Fruit fly (Drosophila melanogaster) whole organism, embryonic: ENCODE data around the gene Rab9.
A peak's percentile ranks its signal among the peaks of the same experiment; 100 is the strongest.

Experiments
- Adf1 ChIP-seq: fragments of 200-800 bp; sonication (Bioruptor generic); IDR thresholded peaks from 2 replicates; pipeline ENCODE4 v1.3.6; 2022; ENCODE audit warnings: missing biosample characterization, missing genetic modification characterization
- Atf3 ChIP-seq: fragments of 200-800 bp; sonication (Bioruptor generic); optimal IDR thresholded peaks from 3 replicates; lab custom pipeline; 2016; ENCODE audit warnings: missing biosample characterization, missing genetic modification characterization
- Atf6 ChIP-seq: fragments of 200-800 bp; sonication (Bioruptor generic); IDR thresholded peaks from 2 replicates; pipeline ENCODE4 v1.3.6; 2022; ENCODE audit warnings: missing biosample characterization, missing genetic modification characterization
- Bteb2 ChIP-seq: fragments of 200-800 bp; sonication (Bioruptor generic); optimal IDR thresholded peaks from 2 replicates; lab custom pipeline; 2016; ENCODE audit warnings: missing biosample characterization, missing genetic modification characterization
- CG10321 ChIP-seq: fragments of 200-800 bp; sonication (Bioruptor generic); IDR thresholded peaks from 2 replicates; pipeline ENCODE4 v1.3.6; 2022; ENCODE audit warnings: missing biosample characterization, missing genetic modification characterization
- CG10543 ChIP-seq: fragments of 200-800 bp; sonication (Bioruptor generic); optimal IDR thresholded peaks from 3 replicates; lab custom pipeline; 2017; ENCODE audit warnings: missing biosample characterization, mild to moderate bottlenecking, missing genetic modification characterization, moderate library complexity
- CG10959 ChIP-seq: fragments of 200-800 bp; sonication (Bioruptor generic); IDR thresholded peaks from 2 replicates; pipeline ENCODE4 v1.3.6; 2022; ENCODE audit warnings: missing biosample characterization, missing genetic modification characterization
- CG11247 ChIP-seq: fragments of 200-800 bp; sonication (Bioruptor generic); IDR thresholded peaks from 2 replicates; pipeline ENCODE4 v1.3.6; 2022; ENCODE audit warnings: missing biosample characterization, missing genetic modification characterization
- CG13624 ChIP-seq: fragments of 200-800 bp; sonication (Bioruptor generic); optimal IDR thresholded peaks from 2 replicates; lab custom pipeline; 2016; ENCODE audit warnings: missing biosample characterization, missing genetic modification characterization
- CG15073 ChIP-seq: fragments of 200-800 bp; sonication (Bioruptor generic); optimal IDR thresholded peaks from 2 replicates; lab custom pipeline; 2016; ENCODE audit warnings: missing biosample characterization, missing genetic modification characterization
- CG1529 ChIP-seq: fragments of 200-800 bp; sonication (Bioruptor generic); optimal IDR thresholded peaks from 3 replicates; lab custom pipeline; 2018; ENCODE audit warnings: missing biosample characterization, missing genetic modification characterization
- CG18599 ChIP-seq: fragments of 200-800 bp; sonication (Bioruptor generic); optimal IDR thresholded peaks from 3 replicates; lab custom pipeline; 2017; ENCODE audit warnings: missing biosample characterization, missing genetic modification characterization, mild to moderate bottlenecking, moderate library complexity, missing genetic modification reagents
- CG18764 ChIP-seq: fragments of 200-800 bp; sonication (Bioruptor generic); optimal IDR thresholded peaks from 3 replicates; lab custom pipeline; 2016; ENCODE audit warnings: missing biosample characterization, missing genetic modification characterization
- CG2889 ChIP-seq: fragments of 200-800 bp; sonication (Bioruptor generic); IDR thresholded peaks from 3 replicates; pipeline ENCODE4 v1.3.6; 2022; ENCODE audit warnings: missing biosample characterization, missing genetic modification characterization
- CG31224 ChIP-seq: fragments of 200-800 bp; sonication (Bioruptor generic); IDR thresholded peaks from 2 replicates; pipeline ENCODE4 v1.3.6; 2022; ENCODE audit warnings: missing biosample characterization, missing genetic modification characterization
- CG32767 ChIP-seq: fragments of 200-800 bp; sonication (Bioruptor generic); IDR thresholded peaks from 2 replicates; pipeline ENCODE4 v1.3.6; 2022; ENCODE audit warnings: missing biosample characterization, missing genetic modification characterization
- CG3281 ChIP-seq: fragments of 200-800 bp; sonication (Bioruptor generic); optimal IDR thresholded peaks from 3 replicates; lab custom pipeline; 2017; ENCODE audit warnings: missing biosample characterization, mild to moderate bottlenecking, missing genetic modification characterization
- CG4282 ChIP-seq: fragments of 200-800 bp; sonication (Bioruptor generic); optimal IDR thresholded peaks from 2 replicates; lab custom pipeline; 2016; ENCODE audit warnings: missing biosample characterization, missing genetic modification characterization
- CG7987 ChIP-seq: fragments of 200-800 bp; sonication (Bioruptor generic); optimal IDR thresholded peaks from 2 replicates; lab custom pipeline; 2018; ENCODE audit warnings: missing biosample characterization, mild to moderate bottlenecking, missing genetic modification characterization, moderate library complexity
- CG8290 ChIP-seq, 3 experiments: fragments of 200-800 bp; sonication (Bioruptor generic); optimal IDR thresholded peaks; 2 replicates each; lab custom pipeline; 2016 to 2019; ENCODE audit warnings: missing biosample characterization in 3 of 3, missing genetic modification characterization in 3 of 3, mild to moderate bottlenecking in 2 of 3, moderate library complexity in 1 of 3
- CG9437 ChIP-seq: fragments of 200-800 bp; sonication (Bioruptor generic); optimal IDR thresholded peaks from 2 replicates; lab custom pipeline; 2018; ENCODE audit warnings: missing biosample characterization, mild to moderate bottlenecking, missing genetic modification characterization
- E2f2 ChIP-seq: fragments of 200-800 bp; sonication (Bioruptor generic); IDR thresholded peaks from 2 replicates; pipeline ENCODE4 v1.3.6; 2022; ENCODE audit warnings: missing biosample characterization, missing genetic modification characterization
- Hand ChIP-seq: fragments of 200-800 bp; sonication (Bioruptor generic); optimal IDR thresholded peaks from 2 replicates; lab custom pipeline; 2017; ENCODE audit warnings: mild to moderate bottlenecking, missing biosample characterization, missing genetic modification reagents, missing genetic modification characterization
- Lim3 ChIP-seq: fragments of 200-800 bp; sonication (Bioruptor generic); IDR thresholded peaks from 2 replicates; pipeline ENCODE4 v1.3.6; 2022; ENCODE audit warnings: missing biosample characterization, missing genetic modification characterization
- Mrtf ChIP-seq: fragments of 200-800 bp; sonication (Bioruptor generic); IDR thresholded peaks from 3 replicates; pipeline ENCODE4 v1.3.6; 2022; ENCODE audit warnings: missing biosample characterization, missing genetic modification characterization
- Myb ChIP-seq: fragments of 200-800 bp; sonication (Bioruptor generic); optimal IDR thresholded peaks from 2 replicates; lab custom pipeline; 2016; ENCODE audit warnings: missing biosample characterization, missing genetic modification characterization
- Poxn ChIP-seq: fragments of 200-800 bp; sonication (Bioruptor generic); IDR thresholded peaks from 2 replicates; pipeline ENCODE4 v1.3.6; 2022; ENCODE audit warnings: missing biosample characterization, missing genetic modification characterization
- Spps ChIP-seq: fragments of 200-800 bp; sonication (Bioruptor generic); optimal IDR thresholded peaks from 2 replicates; lab custom pipeline; 2018; ENCODE audit warnings: missing biosample characterization, mild to moderate bottlenecking, missing genetic modification characterization
- Xrp1 ChIP-seq: fragments of 200-800 bp; sonication (Bioruptor generic); IDR thresholded peaks from 2 replicates; pipeline ENCODE4 v1.3.6; 2022; ENCODE audit warnings: missing biosample characterization, missing genetic modification characterization
- abd-A ChIP-seq: fragments of 200-800 bp; sonication (Bioruptor generic); optimal IDR thresholded peaks from 3 replicates; lab custom pipeline; 2019; ENCODE audit warnings: missing biosample characterization, mild to moderate bottlenecking, missing genetic modification characterization, moderate library complexity
- ash1 ChIP-seq: fragments of 200-800 bp; sonication (Bioruptor generic); optimal IDR thresholded peaks from 2 replicates; lab custom pipeline; 2018; ENCODE audit warnings: missing biosample characterization, mild to moderate bottlenecking, missing genetic modification characterization
- cg ChIP-seq: fragments of 200-800 bp; sonication (Bioruptor generic); optimal IDR thresholded peaks from 3 replicates; lab custom pipeline; 2019; ENCODE audit warnings: missing biosample characterization, mild to moderate bottlenecking, missing genetic modification characterization, moderate library complexity
- ci ChIP-seq: fragments of 200-800 bp; sonication (Bioruptor generic); IDR thresholded peaks from 3 replicates; pipeline ENCODE4 v1.3.6; 2022; ENCODE audit warnings: missing biosample characterization, missing genetic modification characterization
- crol ChIP-seq: fragments of 200-800 bp; sonication (Bioruptor generic); IDR thresholded peaks from 2 replicates; pipeline ENCODE4 v1.3.6; 2022; ENCODE audit warnings: missing biosample characterization, missing genetic modification characterization
- gcm2 ChIP-seq: fragments of 200-800 bp; sonication (Bioruptor generic); optimal IDR thresholded peaks from 2 replicates; lab custom pipeline; 2016; ENCODE audit warnings: missing biosample characterization, missing genetic modification characterization
- hbn ChIP-seq: fragments of 200-800 bp; sonication (Bioruptor generic); IDR thresholded peaks from 2 replicates; pipeline ENCODE4 v1.3.6; 2022; ENCODE audit warnings: missing biosample characterization, missing genetic modification characterization; ENCODE audit not compliant: partially characterized antibody
- hth ChIP-seq: fragments of >200 bp; optimal IDR thresholded peaks from 2 replicates; lab custom pipeline; 2017; ENCODE audit warnings: inconsistent platforms
- insv ChIP-seq, 2 experiments: fragments of 200-800 bp; sonication (Bioruptor generic); optimal IDR thresholded peaks; 3 replicates each; lab custom pipeline; 2016 to 2018; ENCODE audit warnings: missing biosample characterization in 2 of 2, missing genetic modification characterization in 2 of 2
- knrl ChIP-seq: fragments of 200-800 bp; sonication (Bioruptor generic); IDR thresholded peaks from 3 replicates; pipeline ENCODE4 v1.3.6; 2022; ENCODE audit warnings: missing biosample characterization, missing genetic modification characterization; ENCODE audit not compliant: partially characterized antibody
- lilli ChIP-seq: fragments of 200-800 bp; sonication (Bioruptor generic); optimal IDR thresholded peaks from 3 replicates; lab custom pipeline; 2016; ENCODE audit warnings: missing biosample characterization, missing genetic modification characterization
- lov ChIP-seq, 2 experiments: fragments of 200-800 bp in 1 of 2; fragments of >200 bp in 1 of 2; sonication (Bioruptor generic) in 1 of 2; IDR thresholded peaks in 1 of 2; optimal IDR thresholded peaks in 1 of 2; 2 replicates in 1 of 2; 3 replicates in 1 of 2; pipeline versions ENCODE4 v1.3.6 to Lab custom; 2017 to 2022; ENCODE audit warnings: missing biosample characterization in 1 of 2, missing genetic modification characterization in 1 of 2
- nerfin-1 ChIP-seq: fragments of 200-800 bp; sonication (Bioruptor generic); optimal IDR thresholded peaks from 3 replicates; lab custom pipeline; 2019; ENCODE audit warnings: missing biosample characterization, mild to moderate bottlenecking, missing genetic modification characterization, moderate library complexity
- nerfin-2 ChIP-seq: fragments of 200-800 bp; sonication (Bioruptor generic); IDR thresholded peaks from 2 replicates; pipeline ENCODE4 v1.3.6; 2022; ENCODE audit warnings: missing biosample characterization, missing genetic modification characterization; ENCODE audit not compliant: partially characterized antibody
- phol ChIP-seq: fragments of 200-800 bp; sonication (Bioruptor generic); optimal IDR thresholded peaks from 3 replicates; lab custom pipeline; 2018; ENCODE audit warnings: missing biosample characterization, mild to moderate bottlenecking, missing genetic modification characterization, moderate library complexity
- scrt ChIP-seq: fragments of 200-800 bp; sonication (Bioruptor generic); optimal IDR thresholded peaks from 2 replicates; lab custom pipeline; 2018; ENCODE audit warnings: missing biosample characterization, mild to moderate bottlenecking, missing genetic modification characterization, moderate library complexity
- slp2 ChIP-seq: fragments of 200-800 bp; sonication (Bioruptor generic); optimal IDR thresholded peaks from 2 replicates; lab custom pipeline; 2016; ENCODE audit warnings: missing biosample characterization, missing genetic modification characterization
- stwl ChIP-seq: fragments of 200-800 bp; sonication (Bioruptor generic); optimal IDR thresholded peaks from 3 replicates; lab custom pipeline; 2018; ENCODE audit warnings: missing biosample characterization, mild to moderate bottlenecking, missing genetic modification characterization, moderate library complexity
- trem ChIP-seq: fragments of 200-800 bp; optimal IDR thresholded peaks from 3 replicates; lab custom pipeline; 2019; ENCODE audit warnings: missing biosample characterization, mild to moderate bottlenecking, missing genetic modification characterization, moderate library complexity
- twi ChIP-seq: fragments of 200-800 bp; optimal IDR thresholded peaks from 2 replicates; lab custom pipeline; 2019; ENCODE audit warnings: missing biosample characterization, mild to moderate bottlenecking, missing genetic modification characterization, moderate library complexity
- usp ChIP-seq: fragments of >200 bp; optimal IDR thresholded peaks from 2 replicates; lab custom pipeline; 2017; ENCODE audit warnings: missing biosample characterization, missing genetic modification characterization
- wdn ChIP-seq: fragments of 200-800 bp; sonication (Bioruptor generic); IDR thresholded peaks from 2 replicates; pipeline ENCODE4 v1.3.6; 2022; ENCODE audit warnings: missing biosample characterization, missing genetic modification characterization

Rab9 gene

DNA sequence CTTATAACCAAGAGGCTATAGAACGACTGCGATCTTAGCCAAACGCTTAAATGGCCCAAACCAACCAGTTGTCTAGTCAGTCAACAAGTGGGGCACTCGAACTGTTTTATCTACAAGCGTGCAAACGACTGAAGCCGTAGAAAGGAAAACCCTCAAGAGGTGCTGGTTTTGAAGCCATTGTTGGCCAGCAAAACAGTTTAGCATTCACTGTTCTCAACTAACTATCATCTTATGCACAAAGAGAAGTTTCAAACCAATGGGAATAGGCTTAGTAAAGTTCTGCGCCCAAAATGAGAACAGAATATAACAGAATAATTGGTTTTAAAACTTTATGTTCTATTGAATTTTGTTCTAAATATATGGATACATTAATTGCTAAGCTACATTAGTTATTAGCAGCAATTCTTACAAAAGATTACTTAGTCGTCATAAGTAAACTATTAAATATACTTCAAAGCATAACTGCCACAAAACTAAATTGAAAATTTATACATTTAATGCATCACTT, 38.6 kb upstream of the Rab9 start, which contains the start of gene CG31798 (continued):
- TF ChIP-seq nerfin-2 (no peak), CG10321 (GFP tag; lab: Robert Waterston, UW) (no peak), CG10959 (GFP tag; lab: Robert Waterston, UW) (no peak), CG1529 (no peak), Bteb2 (no peak), CG8290 (GFP tag; optimal IDR thresholded peaks at IDR 0.05; lab: Kevin White, UChicago) (no peak), CG8290 (tag; optimal IDR thresholded peaks at IDR 0.05; lab: Kevin White, UChicago) (peak in 1 of 2 experiments; percentile 61), trem (peak; percentile 11), usp (GFP tag; lab: Kevin White, UChicago) (no peak), nerfin-1 (no peak), Spps (no peak), phol (tag; lab: Kevin White, UChicago) (no peak), hth (no peak), scrt (GFP tag; lab: Kevin White, UChicago) (peak; percentile 8), slp2 (GFP tag; lab: Kevin White, UChicago) (no peak), wdn (GFP tag; lab: Robert Waterston, UW) (no peak), Adf1 (GFP tag; lab: Robert Waterston, UW) (no peak), stwl (tag; lab: Kevin White, UChicago) (peak; percentile 64), Poxn (GFP tag; lab: Robert Waterston, UW) (no peak), Atf3 (GFP tag; lab: Kevin White, UChicago) (no peak), Atf6 (GFP tag; lab: Robert Waterston, UW) (no peak), Hand (no peak), hbn (GFP tag; lab: Robert Waterston, UW) (no peak), crol (GFP tag; lab: Robert Waterston, UW) (no peak), ci (GFP tag; lab: Robert Waterston, UW) (peak; percentile 18; the same call in 1 of the 3 replicates), twi (tag; lab: Kevin White, UChicago) (no peak), CG18599 (GFP tag; lab: Kevin White, UChicago) (no peak), Lim3 (GFP tag; lab: Robert Waterston, UW) (no peak), lov (optimal IDR thresholded peaks at IDR 0.05; lab: Kevin White, UChicago) (no peak), lov (GFP tag; IDR thresholded peaks at IDR 0.05; lab: Robert Waterston, UW) (no peak), CG4282 (GFP tag; lab: Kevin White, UChicago) (no peak), CG3281 (GFP tag; lab: Kevin White, UChicago) (no peak), CG31224 (GFP tag; lab: Robert Waterston, UW) (no peak), Mrtf (no peak), lilli (GFP tag; lab: Kevin White, UChicago) (no peak), E2f2 (no peak), CG32767 (GFP tag; lab: Robert Waterston, UW) (no peak), cg (GFP tag; lab: Kevin White, UChicago) (no peak), CG18764 (GFP tag; lab: Kevin White, UChicago) (no peak), CG10543 (GFP tag; lab: Kevin White, UChicago) (no peak), Myb (GFP tag; lab: Kevin White, UChicago) (no peak), Xrp1 (GFP tag; lab: Robert Waterston, UW) (no peak), CG9437 (GFP tag; lab: Kevin White, UChicago) (no peak), insv (GFP tag; optimal IDR thresholded peaks at IDR 0.05; lab: Kevin White, UChicago) (no peak), CG13624 (GFP tag; lab: Kevin White, UChicago) (no peak), abd-A (no peak), CG11247 (GFP tag; lab: Robert Waterston, UW) (no peak), CG2889 (GFP tag; lab: Robert Waterston, UW) (no peak), ash1 (GFP tag; lab: Kevin White, UChicago) (no peak), CG15073 (GFP tag; lab: Kevin White, UChicago) (no peak), CG7987 (GFP tag; lab: Kevin White, UChicago) (no peak), gcm2 (GFP tag; lab: Kevin White, UChicago) (no peak), knrl (peak; percentile 52; the same call in 2 of the 3 replicates)
